Worm (Caenorhabditis elegans): ENCODE measurements around the gene ugt-43.

ugt-43 gene

ce11 chrIV:10501550-10502240 is 37.3 kb downstream of the ugt-43 start, which contains the start of gene tax-6:
Gene tax-6, minus strand, starts transcription at chrIV:10501600.
- TF ChIP-seq skn-1 (tag; optimal IDR thresholded peaks at IDR 0.05) = no peak
- no peak for TF ChIP-seq pqm-1 (tag; optimal IDR thresholded peaks at IDR 0.05)
- TF ChIP-seq efl-3 (GFP tag; optimal IDR thresholded peaks at IDR 0.05) = no peak
- no peak for TF ChIP-seq lin-35 (GFP tag; optimal IDR thresholded peaks at IDR 0.05)
- TF ChIP-seq ets-5 (GFP tag; IDR thresholded peaks at IDR 0.05) = no peak
- no peak for TF ChIP-seq swsn-7 (tag; optimal IDR thresholded peaks at IDR 0.05)
- no peak for TF ChIP-seq hlh-17 (GFP tag; optimal IDR thresholded peaks at IDR 0.05; ENCODE audit: borderline replicate concordance)
- TF ChIP-seq zag-1 (tag; optimal IDR thresholded peaks at IDR 0.05) = no peak
- no peak for TF ChIP-seq nhr-84 (tag; optimal IDR thresholded peaks at IDR 0.05)
- TF ChIP-seq pax-3 (tag; optimal IDR thresholded peaks at IDR 0.05) = no peak
- no peak for TF ChIP-seq F16B12.6 (tag; optimal IDR thresholded peaks at IDR 0.05)
- no peak for TF ChIP-seq aha-1 (tag; optimal IDR thresholded peaks at IDR 0.05)
- no peak for TF ChIP-seq nhr-19 (GFP tag; conservative IDR thresholded peaks at IDR 0.05)

ce11 chrIV:10502345-10502744 is 38.0 kb downstream of the ugt-43 start:
- TF ChIP-seq ets-5 (GFP tag; IDR thresholded peaks at IDR 0.05) (no peak), dsc-1 (tag; optimal IDR thresholded peaks at IDR 0.05) (peak; percentile 9), nhr-20 (tag; optimal IDR thresholded peaks at IDR 0.05) (peak; percentile 32), unc-86 (tag; optimal IDR thresholded peaks at IDR 0.05) (no peak), efl-3 (GFP tag; optimal IDR thresholded peaks at IDR 0.05) (no peak), skn-1 (tag; optimal IDR thresholded peaks at IDR 0.05) (no peak), lin-35 (GFP tag; optimal IDR thresholded peaks at IDR 0.05) (peak in 1 of 2 experiments; percentile 71), nhr-77 (tag; optimal IDR thresholded peaks at IDR 0.05) (peak; percentile 68), nhr-11 (tag; optimal IDR thresholded peaks at IDR 0.05) (no peak), mdl-1 (tag; optimal IDR thresholded peaks at IDR 0.05) (peak in 1 of 2 experiments; percentile 64), unc-62 (GFP tag; optimal IDR thresholded peaks at IDR 0.05) (no peak), pax-3 (tag; optimal IDR thresholded peaks at IDR 0.05) (peak; percentile 48), nhr-47 (tag; optimal IDR thresholded peaks at IDR 0.05) (no peak), mep-1 (tag; optimal IDR thresholded peaks at IDR 0.05) (peak; percentile 40), lin-14 (GFP tag; optimal IDR thresholded peaks at IDR 0.05) (peak; percentile 75), nhr-84 (tag; optimal IDR thresholded peaks at IDR 0.05) (no peak), unc-30 (tag; optimal IDR thresholded peaks at IDR 0.05) (no peak), jun-1 (tag; optimal IDR thresholded peaks at IDR 0.05) (peak; percentile 44), lsy-2 (tag; optimal IDR thresholded peaks at IDR 0.05) (peak; percentile 4 to 64), elt-2 (tag; optimal IDR thresholded peaks at IDR 0.05) (peak; percentile 73), efl-1 (optimal IDR thresholded peaks at IDR 0.05) (peak; percentile 20 to 36), efl-1 (GFP tag; optimal IDR thresholded peaks at IDR 0.05 in 1 of 2) (peak in 1 of 2 experiments; percentile 38), snu-23 (GFP tag; optimal IDR thresholded peaks at IDR 0.05) (peak; percentile 47), mef-2 (tag; optimal IDR thresholded peaks at IDR 0.05) (peak; percentile 10), irx-1 (tag; optimal IDR thresholded peaks at IDR 0.05) (peak; percentile 31), ztf-4 (tag; optimal IDR thresholded peaks at IDR 0.05) (peak; percentile 23), nhr-71 (tag; optimal IDR thresholded peaks at IDR 0.05) (peak; percentile 76), C16A3.4 (tag; optimal IDR thresholded peaks at IDR 0.05) (peak; percentile 29), nhr-28 (tag; optimal IDR thresholded peaks at IDR 0.05) (no peak), swsn-7 (tag; optimal IDR thresholded peaks at IDR 0.05) (peak; percentile 44), ama-1 (optimal IDR thresholded peaks at IDR 0.05) (peak; percentile 8), dpl-1 (GFP tag; optimal IDR thresholded peaks at IDR 0.05) (no peak), rnt-1 (tag; optimal IDR thresholded peaks at IDR 0.05) (peak; percentile 68), nhr-19 (GFP tag; conservative IDR thresholded peaks at IDR 0.05) (peak; percentile 50), pqm-1 (tag; optimal IDR thresholded peaks at IDR 0.05) (no peak), elt-3 (tag; optimal IDR thresholded peaks at IDR 0.05) (no peak), aha-1 (tag; optimal IDR thresholded peaks at IDR 0.05) (no peak), snpc-4 (tag; optimal IDR thresholded peaks at IDR 0.05) (no peak), grh-1 (GFP tag; IDR thresholded peaks at IDR 0.05) (no peak), sptf-1 (tag; optimal IDR thresholded peaks at IDR 0.05) (no peak), fkh-8 (tag; optimal IDR thresholded peaks at IDR 0.05) (peak; percentile 65), ceh-82 (tag; optimal IDR thresholded peaks at IDR 0.05) (no peak), nhr-237 (tag; optimal IDR thresholded peaks at IDR 0.05) (peak; percentile 6)
